Worm (Caenorhabditis elegans): Measurements from ENCODE around the gene ngn-1.

- no peak for TF ChIP-seq W03F9.2 (tag; optimal IDR thresholded peaks at IDR 0.05)
- TF ChIP-seq him-1 (tag; optimal IDR thresholded peaks at IDR 0.05) = no peak
- TF ChIP-seq dao-5 (tag; optimal IDR thresholded peaks at IDR 0.05) = no peak
Measured at ce11 chrIV:2630145-2630544, 2.1 kb upstream of the ngn-1 start.
